Worm (Caenorhabditis elegans): Measurements from ENCODE around the gene acl-14.

The acl-14 gene

ce11 chrV:9346804-9347203 lies 13.4 kb upstream of the acl-14 start, which contains the start of the genes K07B1.7 and try-5:
K07B1.7 (minus strand) TSS chrV:9346962.
try-5 (plus strand) TSS chrV:9347044.
- no peak for TF ChIP-seq sea-1 (GFP tag; conservative IDR thresholded peaks at IDR 0.05)
- TF ChIP-seq B0310.2 (tag; optimal IDR thresholded peaks at IDR 0.05), result no peak
- no peak for TF ChIP-seq tbx-37 (GFP tag; conservative IDR thresholded peaks at IDR 0.05)
- no peak for TF ChIP-seq tbx-11 (GFP tag; IDR thresholded peaks at IDR 0.05)
- TF ChIP-seq ets-7 (tag; optimal IDR thresholded peaks at IDR 0.05), result no peak
- no peak for TF ChIP-seq ceh-13 (GFP tag; optimal IDR thresholded peaks at IDR 0.05)
- TF ChIP-seq pes-1 (GFP tag; IDR thresholded peaks at IDR 0.05), result no peak
- no peak for TF ChIP-seq flt-1 (GFP tag; IDR thresholded peaks at IDR 0.05)
- TF ChIP-seq F13C5.2 (tag; optimal IDR thresholded peaks at IDR 0.05), result no peak
- TF ChIP-seq hmbx-1 (tag; optimal IDR thresholded peaks at IDR 0.05), result no peak
- no peak for TF ChIP-seq aly-1 (tag; optimal IDR thresholded peaks at IDR 0.05)

DNA sequence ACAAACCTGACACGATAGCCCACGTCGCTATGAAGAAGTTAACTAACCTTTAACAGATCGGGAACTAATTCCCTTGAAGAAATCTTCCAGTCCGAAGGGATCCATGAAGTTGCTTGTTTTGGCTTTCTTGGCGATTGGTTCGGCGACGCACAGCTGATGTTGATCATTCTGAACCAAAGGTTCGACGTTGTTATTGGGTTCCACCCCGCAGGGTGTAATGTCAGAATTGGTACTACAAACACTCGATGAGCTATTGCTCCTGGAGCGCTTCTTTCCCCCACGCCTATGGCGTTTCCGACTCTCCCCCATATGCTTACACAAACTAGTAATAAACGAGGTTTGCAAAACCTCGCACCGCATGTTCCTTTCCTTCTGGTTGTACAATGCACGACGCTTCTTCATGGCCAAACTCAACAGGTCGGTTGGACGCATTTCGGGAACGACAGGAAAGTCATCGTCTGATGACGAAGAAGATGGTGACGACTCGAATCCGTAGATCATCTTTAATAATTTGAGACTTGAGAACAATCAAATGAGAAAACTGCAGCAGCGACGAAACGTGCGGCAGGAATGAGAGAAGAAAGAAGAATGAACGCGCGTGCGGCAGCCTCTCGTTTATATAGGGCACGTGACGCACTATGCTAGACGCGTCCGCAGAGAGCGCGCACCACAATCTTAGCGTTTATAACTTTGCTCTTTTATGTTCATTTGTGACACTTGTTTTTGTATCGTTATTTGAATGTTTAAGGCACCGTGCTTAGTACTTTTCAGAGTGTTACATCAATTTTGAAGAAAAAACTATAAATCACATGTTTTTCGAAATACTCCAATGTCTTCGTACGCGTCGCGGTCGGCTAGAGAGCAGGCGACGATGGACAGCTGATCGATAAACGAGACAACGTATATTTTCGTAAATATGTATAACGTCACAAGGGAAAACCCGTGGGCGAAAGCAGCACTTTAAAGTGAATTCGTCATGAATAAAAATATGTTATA lies 10.5 kb upstream of the acl-14 start, which contains the start of gene tos-1:
TSS of gene tos-1 (minus strand) at position 575 of the 996 bp plus-strand sequence.
- peak; percentile 62 for TF ChIP-seq B0310.2 (tag; optimal IDR thresholded peaks at IDR 0.05)
- TF ChIP-seq hmg-4 (GFP tag; optimal IDR thresholded peaks at IDR 0.05), result peak; percentile 86
- TF ChIP-seq flt-1 (GFP tag; IDR thresholded peaks at IDR 0.05), result peak; percentile 64
- TF ChIP-seq tra-4 (tag; optimal IDR thresholded peaks at IDR 0.05), result peak; percentile 52
- peak; percentile 70 for TF ChIP-seq aly-1 (tag; optimal IDR thresholded peaks at IDR 0.05)
- peak; percentile 99 for TF ChIP-seq ama-1 (optimal IDR thresholded peaks at IDR 0.05)
- 0 out of 2 replicates have a peak, but pooled peaks have one; percentile 45 for TF ChIP-seq scrt-1 (GFP tag; IDR thresholded peaks at IDR 0.05)
- peak; percentile 38 for TF ChIP-seq ceh-13 (GFP tag; optimal IDR thresholded peaks at IDR 0.05)
- peak; percentile 66 for TF ChIP-seq hmbx-1 (tag; optimal IDR thresholded peaks at IDR 0.05)
- no peak for TF ChIP-seq tbx-37 (GFP tag; conservative IDR thresholded peaks at IDR 0.05)
- TF ChIP-seq pes-1 (GFP tag; IDR thresholded peaks at IDR 0.05), result peak; percentile 68
- TF ChIP-seq ets-7 (tag; optimal IDR thresholded peaks at IDR 0.05), result peak; percentile 54
- TF ChIP-seq F13C5.2 (tag; optimal IDR thresholded peaks at IDR 0.05), result peak; percentile 98
- peak; percentile 62 for TF ChIP-seq tbx-11 (GFP tag; IDR thresholded peaks at IDR 0.05)
- TF ChIP-seq sea-1 (GFP tag; conservative IDR thresholded peaks at IDR 0.05), result peak; percentile 62; the same call in 1 of the 2 replicates
- peak; percentile 70 for TF ChIP-seq ceh-36 (tag; optimal IDR thresholded peaks at IDR 0.05)
- TF ChIP-seq hnd-1 (tag; optimal IDR thresholded peaks at IDR 0.05), result peak; percentile 57

- TF ChIP-seq B0310.2 (tag; optimal IDR thresholded peaks at IDR 0.05), result no peak
- TF ChIP-seq ceh-36 (tag; optimal IDR thresholded peaks at IDR 0.05), result no peak
- TF ChIP-seq pes-1 (GFP tag; IDR thresholded peaks at IDR 0.05), result peak; percentile 56; the same call in 1 of the 2 replicates
- no peak for TF ChIP-seq scrt-1 (GFP tag; IDR thresholded peaks at IDR 0.05)
- peak; percentile 6 for TF ChIP-seq ama-1 (optimal IDR thresholded peaks at IDR 0.05)
- TF ChIP-seq hmg-4 (GFP tag; optimal IDR thresholded peaks at IDR 0.05), result no peak
- no peak for TF ChIP-seq aly-1 (tag; optimal IDR thresholded peaks at IDR 0.05)
- TF ChIP-seq tra-4 (tag; optimal IDR thresholded peaks at IDR 0.05), result no peak
- no peak for TF ChIP-seq hmbx-1 (tag; optimal IDR thresholded peaks at IDR 0.05)
- TF ChIP-seq hnd-1 (tag; optimal IDR thresholded peaks at IDR 0.05), result no peak
- TF ChIP-seq tbx-37 (GFP tag; conservative IDR thresholded peaks at IDR 0.05), result no peak
- TF ChIP-seq ets-7 (tag; optimal IDR thresholded peaks at IDR 0.05), result no peak
- TF ChIP-seq sea-1 (GFP tag; conservative IDR thresholded peaks at IDR 0.05), result no peak
- TF ChIP-seq F13C5.2 (tag; optimal IDR thresholded peaks at IDR 0.05), result no peak
- TF ChIP-seq flt-1 (GFP tag; IDR thresholded peaks at IDR 0.05), result no peak
- 0 out of 2 replicates have a peak, but pooled peaks have one; percentile 46 for TF ChIP-seq tbx-11 (GFP tag; IDR thresholded peaks at IDR 0.05)
- TF ChIP-seq ceh-13 (GFP tag; optimal IDR thresholded peaks at IDR 0.05), result no peak
Observed at ce11 chrV:9342965-9343628, 9.7 kb upstream of the acl-14 start.

DNA sequence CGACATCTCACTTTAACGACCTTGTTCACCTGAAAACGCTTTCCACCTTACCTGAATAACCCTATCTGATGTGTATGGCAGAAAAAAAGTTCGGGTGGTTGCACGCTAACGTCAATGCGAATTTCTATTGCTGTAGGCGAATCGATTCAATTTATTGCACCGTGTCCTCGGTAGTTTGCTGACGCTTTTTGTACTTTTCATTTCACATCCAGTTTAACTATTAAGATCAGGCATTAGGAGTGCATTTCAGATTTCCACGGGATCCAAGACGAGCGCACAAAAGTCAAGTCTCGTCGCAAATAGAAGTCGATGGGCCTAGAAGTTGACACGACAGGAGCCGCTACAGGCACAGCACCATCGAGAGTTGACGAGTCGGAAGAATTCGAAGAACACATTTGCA lies 8.9 kb upstream of the acl-14 start:
- TF ChIP-seq pes-1 (GFP tag; IDR thresholded peaks at IDR 0.05) (peak; percentile 69), tbx-11 (GFP tag; IDR thresholded peaks at IDR 0.05) (peak; percentile 38; the same call in 1 of the 2 replicates), sea-1 (GFP tag; conservative IDR thresholded peaks at IDR 0.05) (peak; percentile 62; the same call in 1 of the 2 replicates), flt-1 (GFP tag; IDR thresholded peaks at IDR 0.05) (peak; percentile 60; the same call in 1 of the 2 replicates)

- peak; percentile 40; the same call in 1 of the 2 replicates for TF ChIP-seq scrt-1 (GFP tag; IDR thresholded peaks at IDR 0.05)
Observed at ce11 chrV:9341814-9342213, 8.4 kb upstream of the acl-14 start.

DNA sequence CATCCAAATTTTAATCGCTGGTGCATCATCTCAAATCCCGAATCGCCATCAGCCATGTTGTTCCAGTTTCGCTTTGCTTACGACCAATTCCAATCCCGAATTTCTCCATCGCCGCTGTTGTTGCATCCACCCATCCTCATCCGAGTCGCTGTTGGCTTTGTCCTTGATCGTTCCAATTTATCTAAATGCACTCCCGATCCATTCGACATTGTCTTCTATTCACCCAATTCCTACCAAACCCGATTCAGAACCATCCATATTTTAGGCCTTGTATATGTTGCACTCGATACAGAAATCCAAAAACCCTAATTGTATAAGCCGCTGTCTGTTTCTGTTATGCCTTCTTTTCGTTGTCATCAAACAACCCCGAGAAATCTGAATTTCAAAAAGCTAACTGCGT lies 6.9 kb upstream of the acl-14 start:
- TF ChIP-seq ceh-36 (tag; optimal IDR thresholded peaks at IDR 0.05) (no peak), F13C5.2 (tag; optimal IDR thresholded peaks at IDR 0.05) (no peak), scrt-1 (GFP tag; IDR thresholded peaks at IDR 0.05) (no peak), ama-1 (optimal IDR thresholded peaks at IDR 0.05) (no peak), hmbx-1 (tag; optimal IDR thresholded peaks at IDR 0.05) (no peak), ets-7 (tag; optimal IDR thresholded peaks at IDR 0.05) (no peak), ceh-13 (GFP tag; optimal IDR thresholded peaks at IDR 0.05) (no peak), hmg-4 (GFP tag; optimal IDR thresholded peaks at IDR 0.05) (no peak), B0310.2 (tag; optimal IDR thresholded peaks at IDR 0.05) (no peak), flt-1 (GFP tag; IDR thresholded peaks at IDR 0.05) (no peak), hnd-1 (tag; optimal IDR thresholded peaks at IDR 0.05) (no peak), tbx-37 (GFP tag; conservative IDR thresholded peaks at IDR 0.05) (no peak), pes-1 (GFP tag; IDR thresholded peaks at IDR 0.05) (no peak), tra-4 (tag; optimal IDR thresholded peaks at IDR 0.05) (no peak), tbx-11 (GFP tag; IDR thresholded peaks at IDR 0.05) (no peak), aly-1 (tag; optimal IDR thresholded peaks at IDR 0.05) (no peak), sea-1 (GFP tag; conservative IDR thresholded peaks at IDR 0.05) (no peak)

Measured in whole organism, early embryonic.